Fruit fly (Drosophila melanogaster): ENCODE data around the gene Tig.
A peak's percentile ranks its signal among the peaks of the same experiment; 100 is the strongest.

Gene Tig

DNA sequence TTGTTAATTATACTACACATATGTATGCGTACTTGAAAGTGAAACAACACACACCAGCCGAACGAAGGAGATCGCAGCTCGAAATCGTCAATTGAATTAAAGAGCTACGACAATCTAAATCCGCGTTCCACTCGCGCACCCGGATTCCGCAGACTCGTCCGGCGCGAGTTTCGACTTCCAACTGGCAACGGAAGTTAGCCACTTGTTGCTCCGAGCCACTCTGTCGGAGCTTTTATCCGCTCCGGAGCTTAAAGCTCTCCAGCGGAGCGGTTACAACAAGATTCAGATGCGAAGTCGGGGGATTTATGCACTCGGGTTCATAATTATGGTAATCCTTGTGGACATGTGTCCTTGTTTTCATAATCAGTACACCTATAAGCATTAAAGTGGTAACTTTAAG is 42.4 kb upstream of the Tig start, which contains the start of gene Rchy1 (continued):
- peak; percentile 34 for TF ChIP-seq CG16779 (tag; optimal IDR thresholded peaks at IDR 0.05)
- TF ChIP-seq svp (GFP tag), result peak; percentile 72
- TF ChIP-seq CG8119 (GFP tag; IDR thresholded peaks at IDR 0.05), result peak; percentile 48; the same call in 1 of the 3 replicates
- no peak for TF ChIP-seq Sox14 (GFP tag; optimal IDR thresholded peaks at IDR 0.05)
- peak; percentile 42; the same call in 1 of the 3 replicates for TF ChIP-seq CG6163 (GFP tag; IDR thresholded peaks at IDR 0.05)
- TF ChIP-seq dac (GFP tag; optimal IDR thresholded peaks at IDR 0.05), result no peak
- no peak for TF ChIP-seq Hr4 (GFP tag; optimal IDR thresholded peaks at IDR 0.05)
- no peak for TF ChIP-seq CG11902 (GFP tag; optimal IDR thresholded peaks at IDR 0.05)

DNA sequence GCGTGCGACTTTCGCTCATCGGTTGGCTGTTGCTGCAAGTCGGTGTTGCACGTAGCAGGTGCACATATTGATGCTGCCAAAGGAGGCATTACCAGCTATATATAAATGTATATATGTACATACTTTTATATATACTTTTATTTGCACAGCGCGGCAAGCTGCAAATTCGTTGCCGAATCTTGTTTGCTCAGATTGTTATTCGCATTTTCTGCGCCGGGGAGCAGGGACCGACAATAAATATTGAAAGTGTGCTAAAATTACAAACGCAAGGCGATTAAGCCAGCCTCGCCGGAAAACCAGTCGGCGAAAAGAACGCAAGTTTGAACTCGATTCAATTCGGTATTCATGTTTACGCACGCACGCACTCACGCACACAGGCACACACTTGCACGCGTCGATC is 41.7 kb upstream of the Tig start:
- TF ChIP-seq CG6854 (GFP tag; optimal IDR thresholded peaks at IDR 0.05) (peak; percentile 3), Eip75B (GFP tag; optimal IDR thresholded peaks at IDR 0.05) (no peak), Eip78C (GFP tag) (no peak), acj6 (GFP tag; optimal IDR thresholded peaks at IDR 0.05) (no peak), vri (GFP tag; optimal IDR thresholded peaks at IDR 0.05) (peak; percentile 18), fd59A (GFP tag; optimal IDR thresholded peaks at IDR 0.05) (no peak), cyc (GFP tag; optimal IDR thresholded peaks at IDR 0.05) (no peak), Gug (GFP tag; IDR thresholded peaks at IDR 0.05) (no peak), CG31627 (GFP tag; optimal IDR thresholded peaks at IDR 0.05) (no peak), Blimp-1 (GFP tag; optimal IDR thresholded peaks at IDR 0.05) (peak; percentile 39), CG9139 (GFP tag; optimal IDR thresholded peaks at IDR 0.05) (no peak), ss (GFP tag; optimal IDR thresholded peaks at IDR 0.05) (peak in 1 of 2 experiments; percentile 48), net (GFP tag; optimal IDR thresholded peaks at IDR 0.05) (no peak), CG6276 (GFP tag; optimal IDR thresholded peaks at IDR 0.05) (no peak), CG8632 (GFP tag; optimal IDR thresholded peaks at IDR 0.05) (no peak), Hr39 (GFP tag; optimal IDR thresholded peaks at IDR 0.05) (no peak), CG8119 (GFP tag; IDR thresholded peaks at IDR 0.05) (0 out of 3 replicates have a peak, but pooled peaks have one; percentile 2), achi (GFP tag; optimal IDR thresholded peaks at IDR 0.05) (no peak)

DNA sequence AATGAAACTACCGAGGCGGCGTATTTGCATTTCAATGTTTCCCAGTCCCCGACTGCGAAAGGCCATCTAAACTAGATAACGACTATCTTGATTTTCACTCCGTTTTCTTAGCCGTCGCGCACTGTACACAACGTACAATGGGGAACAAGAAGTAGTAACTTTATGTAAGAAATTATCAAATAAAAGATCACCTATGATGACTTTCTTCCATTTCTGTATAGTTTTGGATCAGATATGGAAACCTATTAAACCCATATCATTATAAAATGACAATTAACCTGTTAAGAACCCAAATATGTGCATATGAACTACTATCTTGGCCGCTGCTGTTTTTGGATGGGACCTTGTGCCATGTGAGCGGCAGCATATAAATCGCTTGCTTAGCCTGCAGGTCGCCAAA is 41.2 kb upstream of the Tig start:
- TF ChIP-seq esn (GFP tag; optimal IDR thresholded peaks at IDR 0.05), result no peak
- TF ChIP-seq Blimp-1 (GFP tag; optimal IDR thresholded peaks at IDR 0.05), result no peak
- TF ChIP-seq Hr39 (GFP tag; optimal IDR thresholded peaks at IDR 0.05), result no peak
- TF ChIP-seq CG6163 (GFP tag; IDR thresholded peaks at IDR 0.05), result no peak
- TF ChIP-seq spab (GFP tag; optimal IDR thresholded peaks at IDR 0.05), result no peak
- no peak for TF ChIP-seq CG11762 (GFP tag; optimal IDR thresholded peaks at IDR 0.05; ENCODE audit: insufficient read depth)
- TF ChIP-seq CG11902 (GFP tag; optimal IDR thresholded peaks at IDR 0.05), result no peak
- TF ChIP-seq cyc (GFP tag; optimal IDR thresholded peaks at IDR 0.05), result no peak
- no peak for TF ChIP-seq Eip93F (GFP tag; optimal IDR thresholded peaks at IDR 0.05)
- TF ChIP-seq CG4318 (GFP tag; optimal IDR thresholded peaks at IDR 0.05), result no peak
- no peak for TF ChIP-seq Lpt (GFP tag; optimal IDR thresholded peaks at IDR 0.05)
- 0 out of 2 replicates have a peak, but pooled peaks have one; percentile 26 for TF ChIP-seq CG15336 (GFP tag; IDR thresholded peaks at IDR 0.05)
- no peak for TF ChIP-seq CG34406 (GFP tag; optimal IDR thresholded peaks at IDR 0.05)
- peak; percentile 32 for TF ChIP-seq fkh (GFP tag; optimal IDR thresholded peaks at IDR 0.05)
- no peak for TF ChIP-seq CG3919 (GFP tag; optimal IDR thresholded peaks at IDR 0.05)
- no peak for TF ChIP-seq CG7368 (GFP tag; optimal IDR thresholded peaks at IDR 0.05)
- no peak for TF ChIP-seq Eip78C (GFP tag)
- no peak for TF ChIP-seq Gug (GFP tag; IDR thresholded peaks at IDR 0.05)
- peak; percentile 7 for TF ChIP-seq CG6276 (GFP tag; optimal IDR thresholded peaks at IDR 0.05)
- no peak for TF ChIP-seq CG8632 (GFP tag; optimal IDR thresholded peaks at IDR 0.05)
- no peak for TF ChIP-seq CG8319 (GFP tag; optimal IDR thresholded peaks at IDR 0.05)
- no peak for TF ChIP-seq CG9139 (GFP tag; optimal IDR thresholded peaks at IDR 0.05)
- peak; percentile 55 for TF ChIP-seq svp (GFP tag)
- TF ChIP-seq achi (GFP tag; optimal IDR thresholded peaks at IDR 0.05), result no peak
- no peak for TF ChIP-seq Sox14 (GFP tag; optimal IDR thresholded peaks at IDR 0.05)
- TF ChIP-seq Hr4 (GFP tag; optimal IDR thresholded peaks at IDR 0.05), result peak; percentile 38
- TF ChIP-seq pdm3 (GFP tag; optimal IDR thresholded peaks at IDR 0.05), result no peak
- TF ChIP-seq Ets96B (tag; optimal IDR thresholded peaks at IDR 0.05), result no peak
- TF ChIP-seq CG1621 (tag; optimal IDR thresholded peaks at IDR 0.05), result no peak
- TF ChIP-seq CG6808 (GFP tag; optimal IDR thresholded peaks at IDR 0.05), result no peak
- no peak for TF ChIP-seq CG11294 (GFP tag; IDR thresholded peaks at IDR 0.05)
- TF ChIP-seq Eip75B (GFP tag; optimal IDR thresholded peaks at IDR 0.05), result no peak
- TF ChIP-seq Smox (GFP tag; optimal IDR thresholded peaks at IDR 0.05), result no peak
- peak in 1 of 2 experiments; percentile 17 for TF ChIP-seq salr (GFP tag; optimal IDR thresholded peaks at IDR 0.05)
- no peak for TF ChIP-seq Met (GFP tag; optimal IDR thresholded peaks at IDR 0.05)
- TF ChIP-seq ss (GFP tag; optimal IDR thresholded peaks at IDR 0.05), result no peak
- no peak for TF ChIP-seq CG16779 (tag; optimal IDR thresholded peaks at IDR 0.05)
- no peak for TF ChIP-seq Ets21C (GFP tag; optimal IDR thresholded peaks at IDR 0.05)

Measured in whole organism, prepupa.